Worm (Caenorhabditis elegans) whole organism, L1 larva: ENCODE data around the gene F58H1.2.
A peak's percentile ranks its signal among the peaks of the same experiment; 100 is the strongest.

Experiments used
- F16B12.6 ChIP-seq: fragments of 150-350 bp; optimal IDR thresholded peaks from 2 replicates; lab custom pipeline; 2014; ENCODE audit warnings: missing biosample characterization, missing genetic modification characterization
- Y116A8C.19 ChIP-seq: sonication (generic microtip); optimal IDR thresholded peaks from 2 replicates; lab custom pipeline; 2016; ENCODE audit warnings: missing compliant biosample characterization, missing genetic modification characterization, borderline replicate concordance
- alr-1 ChIP-seq: fragments of 200-800 bp; sonication (Bioruptor generic); optimal IDR thresholded peaks from 2 replicates; lab custom pipeline; 2018; ENCODE audit warnings: borderline replicate concordance, mild to moderate bottlenecking, missing genetic modification characterization, missing compliant biosample characterization
- ama-1 ChIP-seq: fragments of 150-350 bp; optimal IDR thresholded peaks from 2 replicates; lab custom pipeline; 2014
- blmp-1 ChIP-seq: fragments of 150-350 bp; optimal IDR thresholded peaks from 2 replicates; lab custom pipeline; 2014; ENCODE audit warnings: missing biosample characterization, missing genetic modification characterization
- ceh-63 ChIP-seq: fragments of 200-800 bp; sonication (Bioruptor generic); optimal IDR thresholded peaks from 2 replicates; lab custom pipeline; 2018; ENCODE audit warnings: mild to moderate bottlenecking, missing genetic modification characterization, missing compliant biosample characterization
- ceh-8 ChIP-seq: fragments of 200-800 bp; sonication (Bioruptor generic); optimal IDR thresholded peaks from 2 replicates; lab custom pipeline; 2018; ENCODE audit warnings: mild to moderate bottlenecking, missing genetic modification characterization, moderate library complexity, missing compliant biosample characterization
- ceh-82 ChIP-seq, 3 experiments: fragments of 150-350 bp in 1 of 3; sonication (generic microtip) in 2 of 3; optimal IDR thresholded peaks; 2 replicates each; lab custom pipeline; 2014 to 2017; ENCODE audit warnings: missing biosample characterization in 3 of 3, missing genetic modification characterization in 3 of 3
- ces-1 ChIP-seq: fragments of 150-350 bp; optimal IDR thresholded peaks from 2 replicates; lab custom pipeline; 2014; ENCODE audit warnings: missing biosample characterization, missing genetic modification reagents, missing genetic modification characterization
- dsc-1 ChIP-seq: sonication (generic microtip); optimal IDR thresholded peaks from 2 replicates; lab custom pipeline; 2016; ENCODE audit warnings: mild to moderate bottlenecking, missing genetic modification characterization, missing compliant biosample characterization
- egl-13 ChIP-seq: sonication (generic microtip); optimal IDR thresholded peaks from 2 replicates; lab custom pipeline; 2016; ENCODE audit warnings: missing genotype, missing genetic modification reagents, missing genetic modification characterization, missing compliant biosample characterization
- elt-2 ChIP-seq: sonication (generic microtip); optimal IDR thresholded peaks from 2 replicates; lab custom pipeline; 2016; ENCODE audit warnings: missing genetic modification characterization, mild to moderate bottlenecking, inconsistent platforms, missing compliant biosample characterization, missing genetic modification reagents
- elt-3 ChIP-seq, 6 experiments: fragments of 150-350 bp in 1 of 6; sonication (generic microtip); optimal IDR thresholded peaks; 2 replicates each; lab custom pipeline; 2017 to 2018; ENCODE audit warnings: missing biosample characterization in 6 of 6, missing genetic modification characterization in 6 of 6, inconsistent platforms in 1 of 6
- fkh-8 ChIP-seq: sonication (generic microtip); optimal IDR thresholded peaks from 2 replicates; lab custom pipeline; 2016; ENCODE audit warnings: mild to moderate bottlenecking, missing genetic modification characterization, missing compliant biosample characterization
- grh-1 ChIP-seq: fragments of 200-800 bp; sonication (Bioruptor generic); IDR thresholded peaks from 2 replicates; pipeline ENCODE4 v1.3.6; 2022; ENCODE audit warnings: missing genetic modification reagents, missing genetic modification characterization, missing compliant biosample characterization
- irx-1 ChIP-seq: sonication (generic microtip); optimal IDR thresholded peaks from 2 replicates; lab custom pipeline; 2016; ENCODE audit warnings: missing genetic modification characterization, missing compliant biosample characterization
- jun-1 ChIP-seq: fragments of 150-350 bp; optimal IDR thresholded peaks from 2 replicates; lab custom pipeline; 2014; ENCODE audit warnings: missing biosample characterization, missing genetic modification reagents, missing genetic modification characterization
- lin-13 ChIP-seq: fragments of 150-350 bp; optimal IDR thresholded peaks from 2 replicates; lab custom pipeline; 2014; ENCODE audit warnings: missing biosample characterization, missing genetic modification reagents, missing genetic modification characterization
- lin-15B ChIP-seq: fragments of 150-350 bp; sonication (generic microtip); optimal IDR thresholded peaks from 3 replicates; lab custom pipeline; 2014; ENCODE audit warnings: missing biosample characterization, missing genetic modification characterization
- lin-35 ChIP-seq, 2 experiments: fragments of 150-350 bp; optimal IDR thresholded peaks; 2 replicates each; lab custom pipeline; 2014; ENCODE audit warnings: missing biosample characterization in 2 of 2, missing genetic modification characterization in 2 of 2, missing genetic modification reagents in 2 of 2
- lin-39 ChIP-seq: fragments of 150-350 bp; optimal IDR thresholded peaks from 2 replicates; lab custom pipeline; 2014; ENCODE audit warnings: missing biosample characterization, missing genetic modification reagents, missing genetic modification characterization
- mdl-1 ChIP-seq, 2 experiments: fragments of 150-350 bp; optimal IDR thresholded peaks; 2 replicates each; lab custom pipeline; 2014 to 2017; ENCODE audit warnings: missing biosample characterization in 2 of 2, missing genetic modification characterization in 2 of 2, inconsistent platforms in 1 of 2
- nhr-85 ChIP-seq: sonication (generic microtip); peaks from one replicate; lab custom pipeline; 2016; ENCODE audit warnings: missing genetic modification characterization, inconsistent platforms, missing compliant biosample characterization
- pag-3 ChIP-seq: sonication (generic microtip); optimal IDR thresholded peaks from 2 replicates; lab custom pipeline; 2017; ENCODE audit warnings: missing genetic modification characterization, mild to moderate bottlenecking, missing compliant biosample characterization, antibody characterized with exemption, borderline replicate concordance; ENCODE audit not compliant: insufficient read depth
- pax-3 ChIP-seq: fragments of 200-800 bp; sonication (Bioruptor generic); optimal IDR thresholded peaks from 2 replicates; lab custom pipeline; 2018; ENCODE audit warnings: mild to moderate bottlenecking, missing genetic modification characterization, moderate library complexity, missing compliant biosample characterization
- sptf-1 ChIP-seq: fragments of 150-350 bp; optimal IDR thresholded peaks from 2 replicates; lab custom pipeline; 2014; ENCODE audit warnings: missing biosample characterization, missing genetic modification characterization
- unc-62 ChIP-seq: fragments of 150-350 bp; optimal IDR thresholded peaks from 2 replicates; lab custom pipeline; 2014; ENCODE audit warnings: missing biosample characterization, missing genetic modification reagents, missing genetic modification characterization
- unc-86 ChIP-seq: sonication (generic microtip); optimal IDR thresholded peaks from 2 replicates; lab custom pipeline; 2016; ENCODE audit warnings: missing genetic modification characterization, missing compliant biosample characterization
- zag-1 ChIP-seq: fragments of 150-350 bp; optimal IDR thresholded peaks from 2 replicates; lab custom pipeline; 2014; ENCODE audit warnings: missing biosample characterization, missing genetic modification characterization
- ztf-4 ChIP-seq: fragments of 150-350 bp; optimal IDR thresholded peaks from 2 replicates; lab custom pipeline; 2014; ENCODE audit warnings: missing biosample characterization, missing genetic modification characterization

F58H1.2 gene

ce11 chrV:11942325-11942724 is 13.4 kb downstream of the F58H1.2 start, which contains the start of gene F58H1.6:
F58H1.6 (plus strand) TSS chrV:11942625.
- TF ChIP-seq ceh-63 = no peak
- no peak for TF ChIP-seq lin-13 (GFP tag; lab: Kevin White, UChicago)
- no peak for TF ChIP-seq jun-1 (tag; lab: Kevin White, UChicago)
- TF ChIP-seq fkh-8 = no peak
- no peak for TF ChIP-seq F16B12.6 (tag; lab: Kevin White, UChicago)
- no peak for TF ChIP-seq ces-1 (GFP tag; lab: Kevin White, UChicago)
- no peak for TF ChIP-seq irx-1
- TF ChIP-seq lin-39 (tag; lab: Kevin White, UChicago) = no peak
- no peak for TF ChIP-seq ceh-82 (tag; optimal IDR thresholded peaks at IDR 0.05; lab: Kevin White, UChicago)

ce11 chrV:11943737-11944136 is 14.8 kb downstream of the F58H1.2 start:
- no peak for TF ChIP-seq pax-3 (tag; lab: Kevin White, UChicago)
- TF ChIP-seq unc-62 (GFP tag; lab: Kevin White, UChicago) = no peak
- no peak for TF ChIP-seq elt-2 (tag; lab: Kevin White, UChicago)

ce11 chrV:11945429-11945828 is 16.5 kb downstream of the F58H1.2 start:
- TF ChIP-seq dsc-1 (tag; lab: Kevin White, UChicago) (no peak), elt-3 (tag; optimal IDR thresholded peaks at IDR 0.05; lab: Kevin White, UChicago) (no peak), zag-1 (tag; lab: Kevin White, UChicago) (no peak), ces-1 (GFP tag; lab: Kevin White, UChicago) (no peak)

ce11 chrV:11946818-11947217 is 17.9 kb downstream of the F58H1.2 start:
- peak; percentile 12 for TF ChIP-seq ceh-8 (GFP tag; lab: Kevin White, UChicago)
- no peak for TF ChIP-seq unc-62 (GFP tag; lab: Kevin White, UChicago)
- TF ChIP-seq ama-1 (lab: Kevin White, UChicago) = no peak
- TF ChIP-seq, all 84 proteins: peak for 1

- TF ChIP-seq lin-13 (GFP tag; lab: Kevin White, UChicago) (no peak), Y116A8C.19 (tag; lab: Kevin White, UChicago) (no peak)
Measured at ce11 chrV:11947414-11947954, 18.6 kb downstream of the F58H1.2 start.

ce11 chrV:11948581-11948980 is 19.7 kb downstream of the F58H1.2 start:
- TF ChIP-seq blmp-1 (tag; lab: Kevin White, UChicago) (peak; percentile 54), nhr-85 (tag; lab: Kevin White, UChicago) (peak; percentile 59), elt-2 (tag; lab: Kevin White, UChicago) (no peak), unc-86 (no peak)

ce11 chrV:11949509-11950117 is 20.7 kb downstream of the F58H1.2 start:
- TF ChIP-seq blmp-1 (tag; lab: Kevin White, UChicago) = peak; percentile 41
- no peak for TF ChIP-seq sptf-1 (tag; lab: Kevin White, UChicago)
- peak; percentile 39 for TF ChIP-seq nhr-85 (tag; lab: Kevin White, UChicago)
- TF ChIP-seq, all 84 proteins: peak for 2

- TF ChIP-seq pag-3 (tag; lab: Kevin White, UChicago) (no peak), mdl-1 (tag; optimal IDR thresholded peaks at IDR 0.05; lab: Kevin White, UChicago) (no peak), alr-1 (tag; lab: Kevin White, UChicago) (no peak), lin-15B (no peak), irx-1 (no peak), grh-1 (no peak), egl-13 (tag; lab: Kevin White, UChicago) (no peak), ztf-4 (tag; lab: Kevin White, UChicago) (no peak), lin-35 (GFP tag; optimal IDR thresholded peaks at IDR 0.05; lab: Kevin White, UChicago) (no peak)
Measured at ce11 chrV:11951227-11951626, 22.3 kb downstream of the F58H1.2 start.
